Worm (Caenorhabditis elegans): ENCODE measurements around the gene srx-76.

DNA sequence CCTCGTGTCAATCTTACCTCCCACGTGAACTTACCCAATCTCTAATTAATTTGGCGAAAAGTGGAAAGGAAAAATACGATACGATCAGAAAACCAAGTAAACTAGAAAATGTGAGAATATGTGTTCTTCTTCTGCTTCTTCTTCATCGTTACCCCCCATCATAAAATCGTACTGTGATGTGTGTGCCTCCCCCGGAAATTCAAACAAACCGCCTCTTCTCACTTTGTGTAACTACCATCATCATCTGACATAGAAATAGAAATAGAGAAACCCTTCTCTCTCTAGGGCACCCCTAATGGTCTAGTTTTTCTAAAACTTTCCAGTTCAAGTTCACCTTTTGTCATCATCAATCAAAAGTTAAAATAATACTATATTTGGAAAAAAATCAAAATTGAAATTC is 33.9 kb upstream of the srx-76 start:
- TF ChIP-seq him-1 (tag; optimal IDR thresholded peaks at IDR 0.05) (no peak), dao-5 (tag; optimal IDR thresholded peaks at IDR 0.05) (no peak), W03F9.2 (tag; optimal IDR thresholded peaks at IDR 0.05) (no peak)
